Fruit fly (Drosophila melanogaster) whole organism, wandering third instar larva: Measurements from ENCODE around the gene CG34165.

Experiments
- Abd-B ChIP-seq: fragments of >200 bp; optimal IDR thresholded peaks from 2 replicates; lab custom pipeline; 2017; ENCODE audit warnings: missing biosample characterization, missing genetic modification characterization
- CG32264 ChIP-seq: fragments of 200-800 bp; sonication (Bioruptor generic); optimal IDR thresholded peaks from 2 replicates; lab custom pipeline; 2016; ENCODE audit warnings: missing biosample characterization, missing genetic modification characterization
- CG9705 ChIP-seq: fragments of 200-800 bp; sonication (Bioruptor generic); optimal IDR thresholded peaks from 2 replicates; lab custom pipeline; 2018; ENCODE audit warnings: missing biosample characterization, mild to moderate bottlenecking, missing genetic modification characterization
- CrebA ChIP-seq: fragments of 200-800 bp; sonication (Bioruptor generic); optimal IDR thresholded peaks from 2 replicates; lab custom pipeline; 2016; ENCODE audit warnings: missing biosample characterization, mild to moderate bottlenecking, missing genetic modification characterization, borderline replicate concordance
- Dfd ChIP-seq: fragments of >200 bp; optimal IDR thresholded peaks from 2 replicates; lab custom pipeline; 2017; ENCODE audit warnings: missing biosample characterization, missing genetic modification characterization
- Dif ChIP-seq: fragments of 200-275, 200-300 bp; sonication (Bioruptor generic); optimal IDR thresholded peaks from 2 replicates; lab custom pipeline; 2018; ENCODE audit warnings: missing biosample characterization, missing genetic modification characterization; ENCODE audit not compliant: partially characterized antibody
- GATAd ChIP-seq: sonication (Bioruptor generic); optimal IDR thresholded peaks from 2 replicates; lab custom pipeline; 2016; ENCODE audit warnings: missing biosample characterization, missing genetic modification characterization
- HLH106 ChIP-seq: fragments of 200-800 bp; optimal IDR thresholded peaks from 3 replicates; lab custom pipeline; 2019; ENCODE audit warnings: missing biosample characterization, mild to moderate bottlenecking, missing genetic modification characterization, moderate library complexity
- Hnf4 ChIP-seq: fragments of 200-800 bp; sonication (Bioruptor generic); optimal IDR thresholded peaks from 2 replicates; lab custom pipeline; 2016; ENCODE audit warnings: missing biosample characterization, mild to moderate bottlenecking, missing genetic modification characterization
- Hr78 ChIP-seq: fragments of >200 bp; optimal IDR thresholded peaks from 2 replicates; lab custom pipeline; 2017; ENCODE audit warnings: missing biosample characterization, missing genetic modification characterization
- Hr83 ChIP-seq: fragments of 200-300 bp; sonication (Bioruptor generic); optimal IDR thresholded peaks from 2 replicates; lab custom pipeline; 2016; ENCODE audit warnings: missing biosample characterization, mild to moderate bottlenecking, missing genetic modification characterization, moderate library complexity; ENCODE audit not compliant: poor library complexity, severe bottlenecking
- Jra ChIP-seq: sonication (Bioruptor generic); optimal IDR thresholded peaks from 2 replicates; lab custom pipeline; 2016; ENCODE audit warnings: missing biosample characterization, missing genetic modification characterization
- Mio ChIP-seq: sonication (Bioruptor generic); optimal IDR thresholded peaks from 2 replicates; lab custom pipeline; 2016; ENCODE audit warnings: missing biosample characterization, missing genetic modification characterization
- Myc ChIP-seq: fragments of >200 bp; optimal IDR thresholded peaks from 2 replicates; lab custom pipeline; 2017
- N ChIP-seq: fragments of >200 bp; optimal IDR thresholded peaks from 2 replicates; lab custom pipeline; 2018; ENCODE audit warnings: missing biosample characterization, missing external identifiers, missing genetic modification characterization
- OdsH ChIP-seq: fragments of 200-800 bp; sonication (Bioruptor generic); optimal IDR thresholded peaks from 2 replicates; lab custom pipeline; 2016; ENCODE audit warnings: missing biosample characterization, mild to moderate bottlenecking, missing genetic modification characterization
- Rel ChIP-seq, 2 experiments: fragments of 200-800 bp; sonication (Bioruptor generic) in 1 of 2; optimal IDR thresholded peaks; 2 replicates in 1 of 2; 3 replicates in 1 of 2; lab custom pipeline; 2016 to 2019; ENCODE audit warnings: mild to moderate bottlenecking in 2 of 2, missing biosample characterization in 2 of 2, missing genetic modification characterization in 2 of 2, moderate library complexity in 1 of 2
- Sp1 ChIP-seq: fragments of 200-800 bp; sonication (Bioruptor generic); optimal IDR thresholded peaks from 3 replicates; lab custom pipeline; 2019; ENCODE audit warnings: missing biosample characterization, mild to moderate bottlenecking, missing genetic modification characterization, moderate library complexity
- Vsx2 ChIP-seq: fragments of 200-300, 225-300 bp; sonication (Bioruptor generic); optimal IDR thresholded peaks from 2 replicates; lab custom pipeline; 2018; ENCODE audit warnings: missing biosample characterization, missing genetic modification characterization; ENCODE audit not compliant: partially characterized antibody
- br ChIP-seq: fragments of 200-800 bp; sonication (Bioruptor generic); optimal IDR thresholded peaks from 2 replicates; lab custom pipeline; 2016; ENCODE audit warnings: missing biosample characterization, missing genetic modification characterization
- brk ChIP-seq: fragments of 200-800 bp; sonication (Bioruptor generic); optimal IDR thresholded peaks from 2 replicates; lab custom pipeline; 2016; ENCODE audit warnings: missing biosample characterization, mild to moderate bottlenecking, missing genetic modification characterization
- dl ChIP-seq, 2 experiments: fragments of 175-275, 200-275 bp in 1 of 2; fragments of 200-275 bp in 1 of 2; sonication (Bioruptor generic); optimal IDR thresholded peaks; lab custom pipeline; 2018; ENCODE audit warnings: mild to moderate bottlenecking in 2 of 2, missing biosample characterization in 2 of 2, missing genetic modification characterization in 2 of 2, moderate library complexity in 2 of 2; ENCODE audit not compliant: partially characterized antibody in 2 of 2, insufficient read depth in 1 of 2
- dmrt93B ChIP-seq: fragments of 200-800 bp; sonication (Bioruptor generic); optimal IDR thresholded peaks from 2 replicates; lab custom pipeline; 2018; ENCODE audit warnings: missing biosample characterization, mild to moderate bottlenecking, missing genetic modification characterization
- dsf ChIP-seq: sonication (Bioruptor generic); optimal IDR thresholded peaks from 2 replicates; lab custom pipeline; 2016; ENCODE audit warnings: missing biosample characterization, missing genetic modification characterization, borderline replicate concordance
- ey ChIP-seq: fragments of 200-800 bp; sonication (Bioruptor generic); optimal IDR thresholded peaks from 2 replicates; lab custom pipeline; 2016; ENCODE audit warnings: missing biosample characterization, missing genetic modification characterization
- foxo ChIP-seq, 2 experiments: fragments of 200-800 bp; sonication (Bioruptor generic); optimal IDR thresholded peaks; 2 replicates in 1 of 2; 3 replicates in 1 of 2; lab custom pipeline; 2016 to 2017; ENCODE audit warnings: missing biosample characterization in 2 of 2, missing genetic modification characterization in 2 of 2
- fru ChIP-seq: fragments of 200-800 bp; sonication (Bioruptor generic); optimal IDR thresholded peaks from 3 replicates; lab custom pipeline; 2016; ENCODE audit warnings: missing biosample characterization, mild to moderate bottlenecking, missing genetic modification characterization
- h ChIP-seq: fragments of 200-800 bp; sonication (Bioruptor generic); optimal IDR thresholded peaks from 3 replicates; lab custom pipeline; 2016; ENCODE audit warnings: missing biosample characterization, mild to moderate bottlenecking, missing genetic modification characterization
- jim ChIP-seq: fragments of 175-275, 200-325 bp; sonication (Bioruptor generic); optimal IDR thresholded peaks from 2 replicates; lab custom pipeline; 2016; ENCODE audit warnings: missing biosample characterization, mild to moderate bottlenecking, missing genetic modification characterization
- lola ChIP-seq: fragments of >200 bp; optimal IDR thresholded peaks from 2 replicates; lab custom pipeline; 2017; ENCODE audit warnings: missing biosample characterization, missing genetic modification characterization
- pan ChIP-seq: fragments of >200 bp; optimal IDR thresholded peaks from 2 replicates; lab custom pipeline; 2017
- psq ChIP-seq: fragments of 200-800 bp; sonication (Bioruptor generic); optimal IDR thresholded peaks from 3 replicates; lab custom pipeline; 2017; ENCODE audit warnings: missing biosample characterization, mild to moderate bottlenecking, missing genetic modification characterization, moderate library complexity
- rgr ChIP-seq: fragments of 200-800 bp; sonication (Bioruptor generic); optimal IDR thresholded peaks from 3 replicates; lab custom pipeline; 2016; ENCODE audit warnings: missing biosample characterization, mild to moderate bottlenecking, missing genetic modification characterization
- sage ChIP-seq: fragments of 200-800 bp; sonication (Bioruptor generic); optimal IDR thresholded peaks from 2 replicates; lab custom pipeline; 2016; ENCODE audit warnings: missing biosample characterization, mild to moderate bottlenecking, missing genetic modification characterization
- sv ChIP-seq: fragments of 200-800 bp; sonication (Bioruptor generic); optimal IDR thresholded peaks from 3 replicates; lab custom pipeline; 2016; ENCODE audit warnings: missing biosample characterization, missing genetic modification characterization
- tai ChIP-seq: sonication (Bioruptor generic); optimal IDR thresholded peaks from 2 replicates; lab custom pipeline; 2016; ENCODE audit warnings: missing biosample characterization, missing genetic modification characterization
- usp ChIP-seq: fragments of >200 bp; optimal IDR thresholded peaks from 2 replicates; lab custom pipeline; 2017; ENCODE audit warnings: missing biosample characterization, missing genetic modification characterization
- woc ChIP-seq: sonication (Bioruptor generic); optimal IDR thresholded peaks from 2 replicates; lab custom pipeline; 2016; ENCODE audit warnings: missing biosample characterization, mild to moderate bottlenecking, missing genetic modification characterization

CG34165 gene

dm6 chr2L:14684966-14685365 is 28.6 kb upstream of the CG34165 start:
- TF ChIP-seq Myc (lab: Kevin White, UChicago) (no peak), sage (GFP tag; lab: Kevin White, UChicago) (no peak), h (no peak), dsf (no peak)

DNA sequence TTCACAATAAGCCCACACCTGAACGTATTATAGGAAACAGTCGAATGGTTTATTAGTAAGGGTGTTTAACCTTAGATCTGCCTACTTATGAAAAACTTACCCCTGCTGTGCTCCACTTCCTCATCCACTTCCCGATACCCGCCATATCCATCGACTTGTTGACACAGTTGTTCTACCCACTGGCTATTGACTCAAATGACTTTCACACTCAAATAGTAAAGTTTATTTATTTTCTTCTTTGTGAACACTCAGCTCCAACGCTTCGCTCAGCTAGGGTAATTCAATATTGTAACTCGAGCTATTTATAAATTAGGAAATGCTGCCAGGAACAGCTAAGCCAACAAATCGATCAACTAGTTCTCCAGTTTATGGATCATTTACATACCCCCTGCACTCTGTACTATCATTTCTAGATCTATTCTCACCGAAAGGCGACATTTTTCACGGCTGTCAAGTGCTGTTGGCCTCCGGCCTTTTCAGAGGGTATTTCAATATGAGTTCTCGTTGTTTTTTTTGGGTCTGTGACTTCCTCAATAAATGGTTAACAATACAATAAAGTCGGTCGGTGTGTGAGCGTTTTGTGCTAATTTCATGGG is 27.8 kb upstream of the CG34165 start:
- TF ChIP-seq fru (GFP tag; lab: Kevin White, UChicago) (peak; percentile 86), h (peak; percentile 96), OdsH (GFP tag; lab: Kevin White, UChicago) (peak; percentile 96), dmrt93B (GFP tag; lab: Kevin White, UChicago) (peak; percentile 41), Vsx2 (GFP tag; lab: Kevin White, UChicago) (no peak), CG32264 (GFP tag; lab: Kevin White, UChicago) (peak; percentile 93), foxo (GFP tag; optimal IDR thresholded peaks at IDR 0.05; lab: Kevin White, UChicago) (peak; percentile 91 to 92), sage (GFP tag; lab: Kevin White, UChicago) (peak; percentile 87), psq (peak; percentile 83), rgr (GFP tag; lab: Kevin White, UChicago) (peak; percentile 97), Jra (GFP tag; lab: Kevin White, UChicago) (peak; percentile 96), Dfd (no peak), ey (GFP tag; lab: Kevin White, UChicago) (peak; percentile 78), dsf (peak; percentile 74), dl (GFP tag; optimal IDR thresholded peaks at IDR 0.05; lab: Kevin White, UChicago; ENCODE audit: insufficient read depth in 1 of 2, partially characterized antibody in 2 of 2) (no peak), N (GFP tag; lab: Kevin White, UChicago) (no peak), brk (GFP tag; lab: Kevin White, UChicago) (peak; percentile 97), Hr83 (GFP tag; lab: Kevin White, UChicago) (peak; percentile 100), CrebA (no peak), br (GFP tag; lab: Kevin White, UChicago) (peak; percentile 83), tai (GFP tag; lab: Kevin White, UChicago) (peak; percentile 98), Abd-B (GFP tag; lab: Kevin White, UChicago) (no peak), Hr78 (no peak), CG9705 (GFP tag; lab: Kevin White, UChicago) (peak; percentile 53), pan (no peak), Rel (GFP tag; optimal IDR thresholded peaks at IDR 0.05; lab: Kevin White, UChicago) (peak; percentile 29), Rel (tag; optimal IDR thresholded peaks at IDR 0.05; lab: Kevin White, UChicago) (no peak), Dif (GFP tag; lab: Kevin White, UChicago) (no peak), GATAd (peak; percentile 97), sv (GFP tag; lab: Kevin White, UChicago) (peak; percentile 83), Mio (GFP tag; lab: Kevin White, UChicago) (peak; percentile 77), usp (GFP tag; lab: Kevin White, UChicago) (no peak), Sp1 (peak; percentile 30), jim (GFP tag; lab: Kevin White, UChicago) (peak; percentile 100), HLH106 (tag; lab: Kevin White, UChicago) (peak; percentile 56), woc (GFP tag; lab: Kevin White, UChicago) (peak; percentile 62), lola (GFP tag; lab: Kevin White, UChicago) (no peak), Myc (lab: Kevin White, UChicago) (no peak), Hnf4 (GFP tag; lab: Kevin White, UChicago) (peak; percentile 98)

dm6 chr2L:14687359-14687758 is 26.2 kb upstream of the CG34165 start:
- TF ChIP-seq N (GFP tag; lab: Kevin White, UChicago), result no peak
- no peak for TF ChIP-seq CrebA
- TF ChIP-seq sage (GFP tag; lab: Kevin White, UChicago), result no peak
- no peak for TF ChIP-seq h
- TF ChIP-seq Myc (lab: Kevin White, UChicago), result no peak
- TF ChIP-seq Dif (GFP tag; lab: Kevin White, UChicago), result no peak
- no peak for TF ChIP-seq pan
- no peak for TF ChIP-seq brk (GFP tag; lab: Kevin White, UChicago)
- TF ChIP-seq dl (GFP tag; optimal IDR thresholded peaks at IDR 0.05; lab: Kevin White, UChicago; ENCODE audit: insufficient read depth in 1 of 2, partially characterized antibody in 2 of 2), result no peak
- TF ChIP-seq ey (GFP tag; lab: Kevin White, UChicago), result no peak
- no peak for TF ChIP-seq Hr83 (GFP tag; lab: Kevin White, UChicago)
- TF ChIP-seq Sp1, result no peak
- TF ChIP-seq woc (GFP tag; lab: Kevin White, UChicago), result no peak
